Fruit fly (Drosophila melanogaster): ENCODE data around the gene CG12984.
A peak's percentile ranks its signal among the peaks of the same experiment; 100 is the strongest.

Gene CG12984

dm6 chr3L:21034281-21035221 lies 43.1 kb downstream of the CG12984 start, which contains the start of gene siz (continued):
- TF ChIP-seq Ets97D (GFP tag; optimal IDR thresholded peaks at IDR 0.05) (peak; percentile 57), CG17359 (tag; optimal IDR thresholded peaks at IDR 0.05) (peak; percentile 8), GATAe (GFP tag; conservative IDR thresholded peaks at IDR 0.05) (no peak), kah (GFP tag; optimal IDR thresholded peaks at IDR 0.05) (peak; percentile 55), Nf-YA (GFP tag; IDR thresholded peaks at IDR 0.05) (no peak), Hr3 (GFP tag; optimal IDR thresholded peaks at IDR 0.05) (no peak), bsh (GFP tag; optimal IDR thresholded peaks at IDR 0.05) (no peak), CG6765 (GFP tag; optimal IDR thresholded peaks at IDR 0.05) (peak; percentile 14), Side (GFP tag; optimal IDR thresholded peaks at IDR 0.05) (no peak), Chrac-16 (GFP tag; optimal IDR thresholded peaks at IDR 0.05) (no peak), Dek (tag; optimal IDR thresholded peaks at IDR 0.05) (no peak), CG2889 (GFP tag; IDR thresholded peaks at IDR 0.05) (no peak), repo (GFP tag; optimal IDR thresholded peaks at IDR 0.05) (no peak), nau (GFP tag; optimal IDR thresholded peaks at IDR 0.05) (no peak), CG1647 (GFP tag; optimal IDR thresholded peaks at IDR 0.05) (no peak), gro (GFP tag; optimal IDR thresholded peaks at IDR 0.05) (peak; percentile 25), Rfx (GFP tag; IDR thresholded peaks at IDR 0.05) (no peak), Taf1 (GFP tag; IDR thresholded peaks at IDR 0.05) (no peak), CG3838 (GFP tag; optimal IDR thresholded peaks at IDR 0.05) (no peak), Rx (GFP tag; IDR thresholded peaks at IDR 0.05) (no peak), CG11695 (GFP tag; IDR thresholded peaks at IDR 0.05) (no peak), Dll (GFP tag; IDR thresholded peaks at IDR 0.05; ENCODE audit: partially characterized antibody) (peak; percentile 32; the same call in 1 of the 4 replicates), chn (GFP tag; optimal IDR thresholded peaks at IDR 0.05) (peak; percentile 20), HLH54F (GFP tag; optimal IDR thresholded peaks at IDR 0.05) (no peak), CG10462 (GFP tag; optimal IDR thresholded peaks at IDR 0.05) (no peak), phol (tag; optimal IDR thresholded peaks at IDR 0.05) (peak; percentile 26), tup (GFP tag; optimal IDR thresholded peaks at IDR 0.05) (no peak), shn (GFP tag; optimal IDR thresholded peaks at IDR 0.05) (no peak), CG4282 (GFP tag; optimal IDR thresholded peaks at IDR 0.05) (no peak), CG32532 (GFP tag; IDR thresholded peaks at IDR 0.05) (no peak), abd-A (tag; optimal IDR thresholded peaks at IDR 0.05) (no peak), CG16815 (GFP tag; optimal IDR thresholded peaks at IDR 0.05) (no peak), CG9609 (GFP tag; optimal IDR thresholded peaks at IDR 0.05) (no peak), sna (GFP tag; IDR thresholded peaks at IDR 0.05; ENCODE audit: partially characterized antibody) (0 out of 2 replicates have a peak, but pooled peaks have one; percentile 26), CG8290 (GFP tag; optimal IDR thresholded peaks at IDR 0.05) (peak; percentile 8), CG8290 (tag; optimal IDR thresholded peaks at IDR 0.05) (peak in 1 of 2 experiments; percentile 65), CG5953 (GFP tag; IDR thresholded peaks at IDR 0.05) (no peak), CG2120 (GFP tag; optimal IDR thresholded peaks at IDR 0.05) (peak; percentile 39), CG4707 (GFP tag; optimal IDR thresholded peaks at IDR 0.05) (no peak), eve (GFP tag; optimal IDR thresholded peaks at IDR 0.05) (no peak), CG14441 (GFP tag; IDR thresholded peaks at IDR 0.05) (no peak), hkb (optimal IDR thresholded peaks at IDR 0.05) (no peak), hkb (GFP tag; IDR thresholded peaks at IDR 0.05) (peak; percentile 20; the same call in 1 of the 2 replicates), CG3281 (GFP tag; optimal IDR thresholded peaks at IDR 0.05) (peak; percentile 32), kni (GFP tag; optimal IDR thresholded peaks at IDR 0.05) (peak; percentile 2), CG13775 (GFP tag; optimal IDR thresholded peaks at IDR 0.05) (peak; percentile 38), HLH3B (GFP tag; IDR thresholded peaks at IDR 0.05) (no peak), Aef1 (GFP tag; IDR thresholded peaks at IDR 0.05) (no peak), CG10274 (GFP tag; optimal IDR thresholded peaks at IDR 0.05) (no peak), Nf-YC (tag; optimal IDR thresholded peaks at IDR 0.05) (peak; percentile 47)
